Worm (Caenorhabditis elegans): ENCODE results near the gene F41F3.9.

- no peak for TF ChIP-seq elt-3 (tag; optimal IDR thresholded peaks at IDR 0.05)
- TF ChIP-seq mep-1 (tag; optimal IDR thresholded peaks at IDR 0.05): peak; percentile 19
Measured at ce11 chrV:4686680-4687470, 31.6 kb downstream of the F41F3.9 start, which contains the start of gene taf-10.

All from whole organism, mixed stage, embryonic.